Worm (Caenorhabditis elegans) whole organism, L3 larva: ENCODE data around the gene srsx-27.

Experiments
- R02D3.7 ChIP-seq: fragments of 150-350 bp; optimal IDR thresholded peaks from 2 replicates; lab custom pipeline; 2014; ENCODE audit warnings: missing biosample characterization, missing genetic modification characterization
- ZK546.5 ChIP-seq: sonication (generic microtip); optimal IDR thresholded peaks from 2 replicates; lab custom pipeline; 2017; ENCODE audit warnings: missing biosample characterization, missing genetic modification characterization
- aly-2 ChIP-seq: fragments of 150-350 bp; optimal IDR thresholded peaks from 2 replicates; lab custom pipeline; 2014; ENCODE audit warnings: missing biosample characterization, missing genetic modification characterization
- ama-1 ChIP-seq: fragments of 150-350 bp; optimal IDR thresholded peaks from 2 replicates; lab custom pipeline; 2018
- ceh-28 ChIP-seq: fragments of 150-350 bp; optimal IDR thresholded peaks from 2 replicates; lab custom pipeline; 2014; ENCODE audit warnings: missing biosample characterization, missing genetic modification reagents, missing genetic modification characterization
- ceh-82 ChIP-seq: fragments of 150-350 bp; optimal IDR thresholded peaks from 2 replicates; lab custom pipeline; 2014; ENCODE audit warnings: missing biosample characterization, missing genetic modification characterization
- daf-12 ChIP-seq: fragments of 150-350 bp; optimal IDR thresholded peaks from 2 replicates; lab custom pipeline; 2014; ENCODE audit warnings: missing biosample characterization, missing genetic modification reagents, missing genetic modification characterization
- egl-27 ChIP-seq: sonication (generic microtip); optimal IDR thresholded peaks from 4 replicates; lab custom pipeline; 2017; ENCODE audit warnings: missing biosample characterization, missing genetic modification reagents, missing genetic modification characterization
- egl-5 ChIP-seq: fragments of 150-350 bp; optimal IDR thresholded peaks from 2 replicates; lab custom pipeline; 2017; ENCODE audit warnings: missing biosample characterization, missing genetic modification reagents, missing genetic modification characterization, inconsistent platforms
- elt-2 ChIP-seq: sonication (generic microtip); optimal IDR thresholded peaks from 2 replicates; lab custom pipeline; 2016; ENCODE audit warnings: missing genetic modification reagents, mild to moderate bottlenecking, missing genetic modification characterization, missing compliant biosample characterization
- elt-3 ChIP-seq, 3 experiments: fragments of 150-350 bp in 1 of 3; sonication (generic microtip) in 2 of 3; optimal IDR thresholded peaks; 2 replicates in 2 of 3; 4 replicates in 1 of 3; lab custom pipeline; 2014 to 2017; ENCODE audit warnings: missing biosample characterization in 3 of 3, missing genetic modification characterization in 3 of 3
- eor-1 ChIP-seq, 2 experiments: fragments of 150-350 bp; optimal IDR thresholded peaks; 2 replicates each; lab custom pipeline; 2014 to 2018; ENCODE audit warnings: missing biosample characterization in 2 of 2, missing genetic modification characterization in 2 of 2
- fkh-10 ChIP-seq: sonication (generic microtip); optimal IDR thresholded peaks from 2 replicates; lab custom pipeline; 2017; ENCODE audit warnings: missing biosample characterization, missing genetic modification reagents, missing genetic modification characterization
- fkh-2 ChIP-seq: fragments of 150-350 bp; optimal IDR thresholded peaks from 2 replicates; lab custom pipeline; 2014; ENCODE audit warnings: missing biosample characterization, missing genetic modification reagents, missing genetic modification characterization
- fos-1 ChIP-seq: fragments of 150-350 bp; optimal IDR thresholded peaks from 2 replicates; lab custom pipeline; 2014; ENCODE audit warnings: missing biosample characterization, missing genetic modification characterization
- hmg-11 ChIP-seq: sonication (generic microtip); optimal IDR thresholded peaks from 2 replicates; lab custom pipeline; 2016; ENCODE audit warnings: missing genetic modification characterization, missing compliant biosample characterization
- lin-39 ChIP-seq: fragments of 150-350 bp; optimal IDR thresholded peaks from 2 replicates; lab custom pipeline; 2018; ENCODE audit warnings: missing biosample characterization, missing genetic modification reagents, missing genetic modification characterization
- nfya-1 ChIP-seq: sonication (generic microtip); optimal IDR thresholded peaks from 2 replicates; lab custom pipeline; 2017; ENCODE audit warnings: missing genetic modification characterization, mild to moderate bottlenecking, missing compliant biosample characterization, antibody characterized with exemption, moderate library complexity; ENCODE audit not compliant: insufficient read depth
- nhr-11 ChIP-seq: fragments of 150-350 bp; optimal IDR thresholded peaks from 2 replicates; lab custom pipeline; 2014; ENCODE audit warnings: missing biosample characterization, missing genetic modification characterization
- nhr-23 ChIP-seq: fragments of 150-350 bp; optimal IDR thresholded peaks from 2 replicates; lab custom pipeline; 2014; ENCODE audit warnings: missing biosample characterization, missing genetic modification reagents, missing genetic modification characterization
- nhr-237 ChIP-seq: fragments of 150-350 bp; optimal IDR thresholded peaks from 2 replicates; lab custom pipeline; 2014; ENCODE audit warnings: missing biosample characterization, missing genetic modification characterization
- nhr-25 ChIP-seq: sonication (generic microtip); optimal IDR thresholded peaks from 2 replicates; lab custom pipeline; 2017; ENCODE audit warnings: missing biosample characterization, missing genetic modification characterization
- nhr-28 ChIP-seq: fragments of 150-350 bp; optimal IDR thresholded peaks from 2 replicates; lab custom pipeline; 2014; ENCODE audit warnings: missing biosample characterization, missing genetic modification characterization
- nhr-43 ChIP-seq: sonication (generic microtip); optimal IDR thresholded peaks from 2 replicates; lab custom pipeline; 2016; ENCODE audit warnings: mild to moderate bottlenecking, missing genetic modification characterization, missing compliant biosample characterization; ENCODE audit not compliant: poor library complexity, severe bottlenecking
- nhr-76 ChIP-seq: fragments of 150-350 bp; sonication (generic microtip); optimal IDR thresholded peaks from 5 replicates; lab custom pipeline; 2014; ENCODE audit warnings: missing biosample characterization, missing genetic modification characterization
- nhr-77 ChIP-seq: fragments of 150-350 bp; optimal IDR thresholded peaks from 2 replicates; lab custom pipeline; 2014; ENCODE audit warnings: missing biosample characterization, missing genetic modification characterization
- pha-4 ChIP-seq: fragments of 150-350 bp; optimal IDR thresholded peaks from 2 replicates; lab custom pipeline; 2014; ENCODE audit warnings: missing biosample characterization, missing genetic modification reagents, missing genetic modification characterization
- pqm-1 ChIP-seq: fragments of 150-350 bp; optimal IDR thresholded peaks from 2 replicates; lab custom pipeline; 2017; ENCODE audit warnings: missing biosample characterization, missing genetic modification characterization, inconsistent platforms
- skn-1 ChIP-seq: fragments of 150-350 bp; optimal IDR thresholded peaks from 2 replicates; lab custom pipeline; 2014; ENCODE audit warnings: missing biosample characterization, missing genetic modification characterization
- snpc-4 ChIP-seq: fragments of 150-350 bp; optimal IDR thresholded peaks from 2 replicates; lab custom pipeline; 2014; ENCODE audit warnings: missing biosample characterization, missing genetic modification characterization
- unc-62 ChIP-seq: fragments of 150-350 bp; sonication (generic microtip); optimal IDR thresholded peaks from 4 replicates; lab custom pipeline; 2014; ENCODE audit warnings: missing biosample characterization, missing genetic modification reagents, missing genetic modification characterization
- zag-1 ChIP-seq: fragments of 150-350 bp; optimal IDR thresholded peaks from 2 replicates; lab custom pipeline; 2014; ENCODE audit warnings: missing biosample characterization, missing genetic modification characterization
- ztf-11 ChIP-seq: fragments of 150-350 bp; optimal IDR thresholded peaks from 2 replicates; lab custom pipeline; 2014; ENCODE audit warnings: missing biosample characterization, missing genetic modification characterization
- ztf-4 ChIP-seq: fragments of 150-350 bp; optimal IDR thresholded peaks from 2 replicates; lab custom pipeline; 2014; ENCODE audit warnings: missing biosample characterization, missing genetic modification characterization

The srsx-27 gene

ce11 chrV:10105412-10105811 lies 44.4 kb upstream of the srsx-27 start, which contains the start of gene C08B6.2:
Gene C08B6.2, plus strand, starts transcription at chrV:10105712.
- TF ChIP-seq nhr-25 (tag; lab: Kevin White, UChicago) (no peak), aly-2 (tag; lab: Kevin White, UChicago) (no peak), ceh-28 (tag; lab: Kevin White, UChicago) (no peak), nhr-43 (no peak), ztf-4 (no peak), nhr-23 (no peak), nfya-1 (tag; lab: Kevin White, UChicago) (no peak), fkh-10 (GFP tag; lab: Kevin White, UChicago) (no peak), elt-2 (tag; lab: Kevin White, UChicago) (no peak), fos-1 (tag; lab: Kevin White, UChicago) (no peak), R02D3.7 (no peak), egl-27 (tag; lab: Kevin White, UChicago) (no peak)

- no peak for TF ChIP-seq ZK546.5 (tag; lab: Kevin White, UChicago)
- TF ChIP-seq unc-62 (GFP tag; lab: Kevin White, UChicago), result no peak
- TF ChIP-seq nhr-11 (tag; lab: Kevin White, UChicago), result no peak
- TF ChIP-seq hmg-11 (tag; lab: Kevin White, UChicago), result no peak
- TF ChIP-seq ceh-82 (tag; lab: Kevin White, UChicago), result no peak
- no peak for TF ChIP-seq fkh-2
- TF ChIP-seq zag-1 (tag; lab: Kevin White, UChicago), result no peak
- no peak for TF ChIP-seq ama-1 (lab: Kevin White, UChicago)
- TF ChIP-seq, all 47 proteins: peak for 0
These were observed 42.5 kb upstream of the srsx-27 start, which contains the start of gene C08B6.11 for ce11 chrV:10107309-10107708. Gene C08B6.11, plus strand, starts transcription at chrV:10107609.

ce11 chrV:10111129-10111528 lies 38.7 kb upstream of the srsx-27 start:
- TF ChIP-seq nhr-237 (tag; lab: Kevin White, UChicago) (no peak), snpc-4 (tag; lab: Kevin White, UChicago) (no peak), elt-2 (tag; lab: Kevin White, UChicago) (peak; percentile 42), pha-4 (peak; percentile 63), pqm-1 (peak; percentile 5)
- TF ChIP-seq, all 47 proteins: peak for 3

ce11 chrV:10112187-10112586 lies 37.6 kb upstream of the srsx-27 start, which contains the start of gene C08B6.3:
Gene C08B6.3, minus strand, starts transcription at chrV:10112287.
- TF ChIP-seq hmg-11 (tag; lab: Kevin White, UChicago) (no peak), aly-2 (tag; lab: Kevin White, UChicago) (no peak), nhr-77 (no peak), skn-1 (no peak), ama-1 (lab: Kevin White, UChicago) (no peak), ZK546.5 (tag; lab: Kevin White, UChicago) (no peak)

ce11 chrV:10114329-10114728 lies 35.5 kb upstream of the srsx-27 start, which contains the start of gene cht-5:
Gene cht-5, plus strand, starts transcription at chrV:10114629.
- TF ChIP-seq ceh-28 (tag; lab: Kevin White, UChicago) (no peak), nhr-28 (tag; lab: Kevin White, UChicago) (no peak), nhr-43 (no peak), skn-1 (no peak), nhr-77 (no peak), nhr-25 (tag; lab: Kevin White, UChicago) (no peak), R02D3.7 (no peak), egl-27 (tag; lab: Kevin White, UChicago) (no peak), ztf-4 (no peak), elt-3 (tag; optimal IDR thresholded peaks at IDR 0.05; lab: Kevin White, UChicago) (no peak), elt-2 (tag; lab: Kevin White, UChicago) (no peak), ztf-11 (tag; lab: Kevin White, UChicago) (no peak), eor-1 (tag; optimal IDR thresholded peaks at IDR 0.05; lab: Kevin White, UChicago) (no peak)
- TF ChIP-seq, all 47 proteins: peak for 0

ce11 chrV:10117465-10117864 lies 32.4 kb upstream of the srsx-27 start, which contains the start of gene C08B6.5:
Gene C08B6.5, plus strand, starts transcription at chrV:10117765.
- TF ChIP-seq lin-39, result no peak
- no peak for TF ChIP-seq egl-5 (tag; lab: Kevin White, UChicago)
- TF ChIP-seq fkh-2, result no peak
- TF ChIP-seq nhr-76 (tag; lab: Kevin White, UChicago), result no peak
- TF ChIP-seq nhr-23, result no peak
- no peak for TF ChIP-seq daf-12
- TF ChIP-seq, all 47 proteins: peak for 0
